ENCODE assay signal across 5 worm cellular contexts in the genomic region with DNA sequence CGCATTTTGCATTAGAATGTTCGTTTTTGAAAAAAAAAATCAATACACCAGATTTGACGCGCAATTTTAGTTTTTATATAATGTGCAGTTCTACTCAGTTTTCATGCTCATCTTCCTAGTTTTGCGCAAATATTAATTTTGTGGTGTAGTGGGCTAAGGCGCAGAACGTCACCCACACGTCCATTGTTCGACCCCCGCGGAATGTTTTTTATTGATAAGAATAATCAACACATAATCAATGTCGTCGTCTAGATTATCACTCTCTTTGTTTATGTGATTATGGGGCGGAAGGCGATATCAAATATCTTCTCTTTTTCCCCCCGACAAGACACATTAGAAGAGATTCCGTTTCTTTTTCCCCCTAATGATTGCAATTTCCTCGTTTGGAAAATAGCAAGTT.
TF ChIP-seq lines count a peak whose summit lies in the region.

No protein-coding gene starts in this region.

TF ChIP-seq in whole organism, L1 larva, 84 proteins besides CTCF, POLR2A, EP300 and RAD21:
- TF ChIP-seq blmp-1 (tag; optimal IDR thresholded peaks at IDR 0.05; lab: Kevin White, UChicago): peak; percentile 71
- no peak for TF ChIP-seq xbp-1 (tag; optimal IDR thresholded peaks at IDR 0.05; lab: Kevin White, UChicago)
- no peak for TF ChIP-seq zag-1 (tag; optimal IDR thresholded peaks at IDR 0.05; lab: Kevin White, UChicago)
- TF ChIP-seq Y116A8C.19 (tag; optimal IDR thresholded peaks at IDR 0.05; lab: Kevin White, UChicago; ENCODE audit: borderline replicate concordance): no peak
- peak in 5 of 6 experiments; percentile 13 to 81 (median 64) for TF ChIP-seq elt-3 (tag; optimal IDR thresholded peaks at IDR 0.05; lab: Kevin White, UChicago)
- TF ChIP-seq sox-4 (tag; optimal IDR thresholded peaks at IDR 0.05; lab: Kevin White, UChicago): no peak
- TF ChIP-seq lin-35 (GFP tag; optimal IDR thresholded peaks at IDR 0.05; lab: Kevin White, UChicago): peak in 1 of 2 experiments; percentile 1
- no peak for TF ChIP-seq jun-1 (tag; optimal IDR thresholded peaks at IDR 0.05; lab: Kevin White, UChicago)
- TF ChIP-seq sup-37 (GFP tag; optimal IDR thresholded peaks at IDR 0.05; lab: Kevin White, UChicago): no peak
- TF ChIP-seq fkh-8 (tag; optimal IDR thresholded peaks at IDR 0.05; lab: Kevin White, UChicago): no peak
- TF ChIP-seq mab-9 (GFP tag; IDR thresholded peaks at IDR 0.05; lab: Robert Waterston, UW): no peak
- no peak for TF ChIP-seq alr-1 (tag; optimal IDR thresholded peaks at IDR 0.05; lab: Kevin White, UChicago; ENCODE audit: borderline replicate concordance)
- TF ChIP-seq efl-1 (optimal IDR thresholded peaks at IDR 0.05; lab: Kevin White, UChicago): no peak
- peak in 1 of 2 experiments; percentile 58 for TF ChIP-seq efl-1 (GFP tag; optimal IDR thresholded peaks at IDR 0.05 in 1 of 2; lab: Kevin White, UChicago)
TF ChIP-seq in whole organism, L1 larva: peak in this region for 4.

TF ChIP-seq in whole organism, L4 larva, 104 proteins besides CTCF, POLR2A, EP300 and RAD21:
- TF ChIP-seq nhr-28 (tag; optimal IDR thresholded peaks at IDR 0.05; lab: Kevin White, UChicago) (peak; percentile 20), unc-62 (GFP tag; optimal IDR thresholded peaks at IDR 0.05 in 1 of 2; lab: Kevin White, UChicago) (peak in 1 of 2 experiments; percentile 47), unc-62 (tag; optimal IDR thresholded peaks at IDR 0.05; lab: Kevin White, UChicago) (no peak), lir-3 (tag; optimal IDR thresholded peaks at IDR 0.05; lab: Kevin White, UChicago) (no peak)

TF ChIP-seq in whole organism, late embryonic, 69 proteins besides CTCF, POLR2A, EP300 and RAD21:
- TF ChIP-seq hlh-30 (tag; optimal IDR thresholded peaks at IDR 0.05; lab: Kevin White, UChicago; ENCODE audit: insufficient read depth): no peak
- peak; percentile 57 for TF ChIP-seq elt-2 (tag; optimal IDR thresholded peaks at IDR 0.05; lab: Kevin White, UChicago)
- no peak for TF ChIP-seq lim-6 (tag; optimal IDR thresholded peaks at IDR 0.05; lab: Kevin White, UChicago)
- TF ChIP-seq gmeb-2 (tag; optimal IDR thresholded peaks at IDR 0.05; lab: Kevin White, UChicago): no peak

TF ChIP-seq in whole organism, mixed stage, embryonic, 35 proteins besides CTCF, POLR2A, EP300 and RAD21:
- no peak for TF ChIP-seq unc-120 (tag; optimal IDR thresholded peaks at IDR 0.05; lab: Kevin White, UChicago; ENCODE audit: poor library complexity, severe bottlenecking)
- peak; percentile 61 for TF ChIP-seq elt-3 (tag; optimal IDR thresholded peaks at IDR 0.05; lab: Kevin White, UChicago)

TF ChIP-seq in whole organism, young adult, 124 proteins besides CTCF, POLR2A, EP300 and RAD21:
- TF ChIP-seq attf-5 (GFP tag; optimal IDR thresholded peaks at IDR 0.05; lab: Kevin White, UChicago) (no peak), dox-1 (GFP tag; IDR thresholded peaks at IDR 0.05; lab: Robert Waterston, UW) (no peak), sea-2 (GFP tag; IDR thresholded peaks at IDR 0.05; lab: Robert Waterston, UW) (no peak), ztf-22 (GFP tag; optimal IDR thresholded peaks at IDR 0.05; lab: Kevin White, UChicago) (no peak), rpc-1 (optimal IDR thresholded peaks at IDR 0.05; lab: Kevin White, UChicago) (peak; percentile 44), rpc-1 (tag; optimal IDR thresholded peaks at IDR 0.05; lab: Kevin White, UChicago) (peak; percentile 71), madf-10 (tag; optimal IDR thresholded peaks at IDR 0.05; lab: Kevin White, UChicago) (no peak), Y79H2A.3 (GFP tag; conservative IDR thresholded peaks at IDR 0.05; lab: Robert Waterston, UW) (no peak), egl-44 (GFP tag; IDR thresholded peaks at IDR 0.05; lab: Robert Waterston, UW) (no peak), attf-6 (GFP tag; IDR thresholded peaks at IDR 0.05; lab: Robert Waterston, UW) (no peak), die-1 (tag; optimal IDR thresholded peaks at IDR 0.05; lab: Kevin White, UChicago) (no peak), nfya-2 (GFP tag; IDR thresholded peaks at IDR 0.05; lab: Robert Waterston, UW) (no peak), F57C9.4 (tag; optimal IDR thresholded peaks at IDR 0.05; lab: Kevin White, UChicago) (no peak), repo-1 (tag; optimal IDR thresholded peaks at IDR 0.05; lab: Kevin White, UChicago) (no peak), lsl-1 (GFP tag; optimal IDR thresholded peaks at IDR 0.05; lab: Kevin White, UChicago) (peak; percentile 4), hmg-1.2 (GFP tag; IDR thresholded peaks at IDR 0.05; lab: Robert Waterston, UW) (0 out of 2 replicates have a peak, but pooled peaks have one; percentile 16), ceh-27 (GFP tag; optimal IDR thresholded peaks at IDR 0.05; lab: Kevin White, UChicago) (no peak), ekl-4 (GFP tag; IDR thresholded peaks at IDR 0.05; lab: Robert Waterston, UW) (no peak), nhr-80 (tag; optimal IDR thresholded peaks at IDR 0.05; lab: Kevin White, UChicago) (no peak), F33H1.4 (GFP tag; IDR thresholded peaks at IDR 0.05; lab: Robert Waterston, UW) (0 out of 2 replicates have a peak, but pooled peaks have one; percentile 23), ceh-91 (GFP tag; IDR thresholded peaks at IDR 0.05; lab: Robert Waterston, UW) (no peak), F49E8.2 (tag; optimal IDR thresholded peaks at IDR 0.05; lab: Kevin White, UChicago; ENCODE audit: insufficient read depth) (no peak), efl-1 (GFP tag; optimal IDR thresholded peaks at IDR 0.05; lab: Kevin White, UChicago) (no peak), tbx-9 (tag; optimal IDR thresholded peaks at IDR 0.05; lab: Kevin White, UChicago; ENCODE audit: borderline replicate concordance) (no peak), tbp1 (GFP tag; optimal IDR thresholded peaks at IDR 0.05; lab: Kevin White, UChicago) (peak; percentile 79), F55B11.4 (tag; optimal IDR thresholded peaks at IDR 0.05; lab: Kevin White, UChicago; ENCODE audit: borderline replicate concordance, insufficient read depth) (no peak), atf-7 (tag; optimal IDR thresholded peaks at IDR 0.05; lab: Kevin White, UChicago) (no peak), mel-28 (tag; optimal IDR thresholded peaks at IDR 0.05; lab: Kevin White, UChicago; ENCODE audit: borderline replicate concordance) (no peak), B0261.1 (tag; optimal IDR thresholded peaks at IDR 0.05; lab: Kevin White, UChicago) (peak; percentile 49), unc-130 (GFP tag; optimal IDR thresholded peaks at IDR 0.05; lab: Kevin White, UChicago) (no peak), T26A5.8 (tag; optimal IDR thresholded peaks at IDR 0.05; lab: Kevin White, UChicago) (no peak), B0019.2 (GFP tag; conservative IDR thresholded peaks at IDR 0.05; lab: Robert Waterston, UW) (no peak)
